Worm (Caenorhabditis elegans) whole organism, young adult: ENCODE data around the gene str-28.

Source experiments
- ama-1 ChIP-seq, 3 experiments: fragments of 150-350 bp in 1 of 3; sonication (generic microtip) in 2 of 3; optimal IDR thresholded peaks; 2 replicates each; lab custom pipeline; 2014 to 2018; ENCODE audit warnings: missing biosample characterization in 2 of 3, missing genetic modification characterization in 2 of 3, missing genetic modification reagents in 2 of 3
- snpc-4 ChIP-seq, 5 experiments: fragments of 150-350 bp in 1 of 5; sonication (generic microtip) in 4 of 5; optimal IDR thresholded peaks; 2 replicates each; lab custom pipeline; 2014 to 2018; ENCODE audit warnings: missing genetic modification characterization in 5 of 5, missing biosample characterization in 3 of 5, antibody characterized with exemption in 2 of 5, mild to moderate bottlenecking in 2 of 5, missing compliant biosample characterization in 2 of 5, missing genotype in 2 of 5, moderate library complexity in 2 of 5, missing genetic modification reagents in 1 of 5

DNA sequence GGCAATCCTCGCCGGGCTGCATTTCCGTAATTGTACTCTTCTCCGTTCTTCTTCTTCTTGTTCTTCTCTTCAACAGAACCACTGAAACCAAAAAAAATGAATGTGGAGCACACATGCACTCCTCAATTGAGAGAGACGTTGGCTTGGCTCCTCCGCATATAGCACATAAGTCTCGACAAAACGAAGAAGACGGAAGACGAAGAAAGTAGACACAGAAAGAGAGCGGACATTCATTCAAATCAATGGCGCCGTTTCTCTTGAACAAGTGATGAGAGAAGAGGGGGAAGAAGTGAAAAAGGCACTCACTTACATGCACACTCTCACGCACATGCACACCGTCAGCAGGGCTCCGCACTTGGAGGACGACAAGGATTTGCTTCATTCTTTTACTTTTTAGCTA lies 35.2 kb downstream of the str-28 start, which contains the start of gene F25E5.9:
- TF ChIP-seq snpc-4 (GFP tag; optimal IDR thresholded peaks at IDR 0.05; lab: Kevin White, UChicago) (no peak), snpc-4 (tag; optimal IDR thresholded peaks at IDR 0.05; lab: Kevin White, UChicago) (no peak), ama-1 (optimal IDR thresholded peaks at IDR 0.05; lab: Kevin White, UChicago) (no peak), ama-1 (GFP tag; optimal IDR thresholded peaks at IDR 0.05; lab: Kevin White, UChicago) (no peak)
